Fruit fly (Drosophila melanogaster) whole organism, embryonic: ENCODE data around the gene bwa.

ENCODE experiments used
- Atf6 ChIP-seq: fragments of 200-800 bp; sonication (Bioruptor generic); IDR thresholded peaks from 2 replicates; pipeline ENCODE4 v1.3.6; 2022; ENCODE audit warnings: missing biosample characterization, missing genetic modification characterization
- BEAF-32 ChIP-seq: fragments of 200-800 bp; sonication (Bioruptor generic); optimal IDR thresholded peaks from 3 replicates; lab custom pipeline; 2017; ENCODE audit warnings: missing biosample characterization, missing genetic modification characterization, mild to moderate bottlenecking, moderate library complexity, missing genetic modification reagents
- CG1024 ChIP-seq: fragments of 200-800 bp; sonication (Bioruptor generic); IDR thresholded peaks from 2 replicates; pipeline ENCODE4 v1.3.6; 2022; ENCODE audit warnings: missing biosample characterization, missing genetic modification characterization
- CG10431 ChIP-seq: fragments of 200-800 bp; sonication (Bioruptor generic); optimal IDR thresholded peaks from 3 replicates; lab custom pipeline; 2018; ENCODE audit warnings: missing biosample characterization, mild to moderate bottlenecking, missing genetic modification characterization
- CG10959 ChIP-seq: fragments of 200-800 bp; sonication (Bioruptor generic); IDR thresholded peaks from 2 replicates; pipeline ENCODE4 v1.3.6; 2022; ENCODE audit warnings: missing biosample characterization, missing genetic modification characterization
- CG11696 ChIP-seq: fragments of 200-800 bp; sonication (Bioruptor generic); IDR thresholded peaks from 2 replicates; pipeline ENCODE4 v1.3.6; 2022; ENCODE audit warnings: missing biosample characterization, missing genetic modification characterization
- CG12236 ChIP-seq: fragments of 200-800 bp; sonication (Bioruptor generic); optimal IDR thresholded peaks from 2 replicates; lab custom pipeline; 2016; ENCODE audit warnings: missing biosample characterization, missing genetic modification characterization
- CG14441 ChIP-seq: fragments of 200-800 bp; sonication (Bioruptor generic); IDR thresholded peaks from 2 replicates; pipeline ENCODE4 v1.3.6; 2022; ENCODE audit warnings: missing biosample characterization, missing genetic modification characterization
- CG15601 ChIP-seq: fragments of 200-800 bp; sonication (Bioruptor generic); optimal IDR thresholded peaks from 3 replicates; lab custom pipeline; 2019; ENCODE audit warnings: missing biosample characterization, mild to moderate bottlenecking, missing genetic modification characterization, moderate library complexity
- CG15696 ChIP-seq: fragments of 200-800 bp; sonication (Bioruptor generic); optimal IDR thresholded peaks from 2 replicates; lab custom pipeline; 2019; ENCODE audit warnings: missing biosample characterization, mild to moderate bottlenecking, missing genetic modification characterization, moderate library complexity
- CG17612 ChIP-seq: fragments of 200-800 bp; sonication (Bioruptor generic); IDR thresholded peaks from 2 replicates; pipeline ENCODE4 v1.3.6; 2022; ENCODE audit warnings: missing biosample characterization, missing genetic modification characterization
- CG2116 ChIP-seq: fragments of 200-800 bp; sonication (Bioruptor generic); optimal IDR thresholded peaks from 3 replicates; lab custom pipeline; 2018; ENCODE audit warnings: missing biosample characterization, mild to moderate bottlenecking, missing genetic modification characterization
- CG3065 ChIP-seq: fragments of 200-800 bp; sonication (Bioruptor generic); optimal IDR thresholded peaks from 2 replicates; lab custom pipeline; 2016; ENCODE audit warnings: missing biosample characterization, missing genetic modification characterization
- CG32532 ChIP-seq: fragments of 200-800 bp; sonication (Bioruptor generic); IDR thresholded peaks from 2 replicates; pipeline ENCODE4 v1.3.6; 2022; ENCODE audit warnings: missing biosample characterization, missing genetic modification characterization
- CG34376 ChIP-seq: fragments of 200-800 bp; sonication (Bioruptor generic); optimal IDR thresholded peaks from 2 replicates; lab custom pipeline; 2018; ENCODE audit warnings: missing biosample characterization, mild to moderate bottlenecking, missing genetic modification characterization
- CG3726 ChIP-seq: fragments of 200-800 bp; sonication (Bioruptor generic); IDR thresholded peaks from 3 replicates; pipeline ENCODE4, ENCODE4 v1.3.6; 2022; ENCODE audit warnings: missing biosample characterization, missing genetic modification characterization
- CG4328 ChIP-seq: fragments of 200-800 bp; sonication (Bioruptor generic); optimal IDR thresholded peaks from 3 replicates; lab custom pipeline; 2017; ENCODE audit warnings: missing biosample characterization, missing genetic modification reagents, missing genetic modification characterization
- CG43689 ChIP-seq: fragments of 200-800 bp; sonication (Bioruptor generic); IDR thresholded peaks from 2 replicates; pipeline ENCODE4 v1.3.6; 2022; ENCODE audit warnings: missing biosample characterization, missing genetic modification characterization
- CG7786 ChIP-seq: fragments of 200-800 bp; sonication (Bioruptor generic); optimal IDR thresholded peaks from 2 replicates; lab custom pipeline; 2016; ENCODE audit warnings: missing biosample characterization, missing genetic modification characterization
- CG7839 ChIP-seq: fragments of 200-800 bp; sonication (Bioruptor generic); optimal IDR thresholded peaks from 3 replicates; lab custom pipeline; 2018; ENCODE audit warnings: missing biosample characterization, mild to moderate bottlenecking, missing genetic modification characterization, moderate library complexity
- CG8478 ChIP-seq: fragments of >200 bp; optimal IDR thresholded peaks from 2 replicates; lab custom pipeline; 2018
- CG9932 ChIP-seq: fragments of 200-800 bp; sonication (Bioruptor generic); IDR thresholded peaks from 2 replicates; pipeline ENCODE4 v1.3.6; 2022; ENCODE audit warnings: missing biosample characterization, missing genetic modification characterization
- D19A ChIP-seq: fragments of 200-800 bp; optimal IDR thresholded peaks from 3 replicates; lab custom pipeline; 2019; ENCODE audit warnings: missing biosample characterization, mild to moderate bottlenecking, missing genetic modification characterization, moderate library complexity
- Doc3 ChIP-seq: fragments of 200-800 bp; sonication (Bioruptor generic); IDR thresholded peaks from 3 replicates; pipeline ENCODE4 v1.3.6; 2022; ENCODE audit warnings: missing biosample characterization, missing genetic modification characterization; ENCODE audit not compliant: partially characterized antibody
- E2f2 ChIP-seq: fragments of 200-800 bp; sonication (Bioruptor generic); IDR thresholded peaks from 2 replicates; pipeline ENCODE4 v1.3.6; 2022; ENCODE audit warnings: missing biosample characterization, missing genetic modification characterization
- Hand ChIP-seq: fragments of 200-800 bp; sonication (Bioruptor generic); optimal IDR thresholded peaks from 2 replicates; lab custom pipeline; 2017; ENCODE audit warnings: mild to moderate bottlenecking, missing biosample characterization, missing genetic modification reagents, missing genetic modification characterization
- Hr78 ChIP-seq, 2 experiments: fragments of 200-800 bp in 1 of 2; fragments of >200 bp in 1 of 2; sonication (Bioruptor generic) in 1 of 2; optimal IDR thresholded peaks; 2 replicates each; lab custom pipeline; 2017 to 2019; ENCODE audit warnings: missing biosample characterization in 2 of 2, missing genetic modification characterization in 2 of 2, mild to moderate bottlenecking in 1 of 2, moderate library complexity in 1 of 2
- Hsf ChIP-seq: fragments of 200-800 bp; sonication (Bioruptor generic); optimal IDR thresholded peaks from 3 replicates; lab custom pipeline; 2016; ENCODE audit warnings: missing biosample characterization, missing genetic modification characterization
- Pdp1 ChIP-seq, 2 experiments: fragments of 200-800 bp; sonication (Bioruptor generic); optimal IDR thresholded peaks; 3 replicates each; lab custom pipeline; 2016; ENCODE audit warnings: missing biosample characterization in 2 of 2, missing genetic modification characterization in 2 of 2, mild to moderate bottlenecking in 1 of 2, moderate library complexity in 1 of 2
- Spps ChIP-seq: fragments of 200-800 bp; sonication (Bioruptor generic); optimal IDR thresholded peaks from 2 replicates; lab custom pipeline; 2018; ENCODE audit warnings: missing biosample characterization, mild to moderate bottlenecking, missing genetic modification characterization
- ab ChIP-seq: fragments of 200-800 bp; sonication (Bioruptor generic); optimal IDR thresholded peaks from 2 replicates; lab custom pipeline; 2016; ENCODE audit warnings: missing biosample characterization, missing genetic modification characterization
- ac ChIP-seq: fragments of 200-800 bp; sonication (Bioruptor generic); optimal IDR thresholded peaks from 3 replicates; lab custom pipeline; 2017; ENCODE audit warnings: missing biosample characterization, mild to moderate bottlenecking, missing genetic modification characterization
- bbx ChIP-seq: fragments of 200-800 bp; sonication (Bioruptor generic); IDR thresholded peaks from 2 replicates; pipeline ENCODE4 v1.3.6; 2022; ENCODE audit warnings: missing biosample characterization, missing genetic modification characterization; ENCODE audit not compliant: partially characterized antibody
- chn ChIP-seq: fragments of 200-800 bp; sonication (Bioruptor generic); optimal IDR thresholded peaks from 2 replicates; lab custom pipeline; 2016; ENCODE audit warnings: missing biosample characterization, missing genetic modification characterization
- da ChIP-seq: fragments of 200-800 bp; sonication (Bioruptor generic); optimal IDR thresholded peaks from 2 replicates; lab custom pipeline; 2016; ENCODE audit warnings: missing biosample characterization, missing genetic modification characterization
- dm ChIP-seq: fragments of 200-800 bp; sonication (Bioruptor generic); optimal IDR thresholded peaks from 3 replicates; lab custom pipeline; 2016; ENCODE audit warnings: missing biosample characterization, missing genetic modification characterization
- dmrt11E ChIP-seq: fragments of 200-800 bp; sonication (Bioruptor generic); optimal IDR thresholded peaks from 3 replicates; lab custom pipeline; 2018; ENCODE audit warnings: missing biosample characterization, mild to moderate bottlenecking, missing genetic modification characterization, moderate library complexity
- dysf ChIP-seq: fragments of 200-800 bp; sonication (Bioruptor generic); IDR thresholded peaks from 3 replicates; pipeline ENCODE4 v1.3.6; 2022; ENCODE audit warnings: missing biosample characterization, missing genetic modification characterization
- exex ChIP-seq: fragments of 200-800 bp; sonication (Bioruptor generic); optimal IDR thresholded peaks from 4 replicates; lab custom pipeline; 2018; ENCODE audit warnings: missing biosample characterization, mild to moderate bottlenecking, missing genetic modification characterization, moderate library complexity
- fd3F ChIP-seq: fragments of 200-800 bp; sonication (Bioruptor generic); optimal IDR thresholded peaks from 2 replicates; lab custom pipeline; 2018; ENCODE audit warnings: missing biosample characterization, mild to moderate bottlenecking, missing genetic modification characterization, moderate library complexity
- fd64A ChIP-seq: fragments of 200-800 bp; sonication (Bioruptor generic); optimal IDR thresholded peaks from 3 replicates; lab custom pipeline; 2018; ENCODE audit warnings: missing biosample characterization, mild to moderate bottlenecking, missing genetic modification characterization
- fru ChIP-seq: fragments of >200 bp; optimal IDR thresholded peaks from 2 replicates; lab custom pipeline; 2017
- lab ChIP-seq: fragments of 200-800 bp; sonication (Bioruptor generic); optimal IDR thresholded peaks from 3 replicates; lab custom pipeline; 2017; ENCODE audit warnings: missing biosample characterization, missing genetic modification characterization, mild to moderate bottlenecking, moderate library complexity, missing genetic modification reagents
- lov ChIP-seq, 2 experiments: fragments of 200-800 bp in 1 of 2; fragments of >200 bp in 1 of 2; sonication (Bioruptor generic) in 1 of 2; IDR thresholded peaks in 1 of 2; optimal IDR thresholded peaks in 1 of 2; 2 replicates in 1 of 2; 3 replicates in 1 of 2; pipeline versions ENCODE4 v1.3.6 to Lab custom; 2017 to 2022; ENCODE audit warnings: missing biosample characterization in 1 of 2, missing genetic modification characterization in 1 of 2
- rib ChIP-seq: fragments of 200-800 bp; sonication (Bioruptor generic); IDR thresholded peaks from 2 replicates; pipeline ENCODE4 v1.3.6; 2022; ENCODE audit warnings: missing biosample characterization, missing genetic modification characterization
- salm ChIP-seq: fragments of 200-800 bp; sonication (Bioruptor generic); optimal IDR thresholded peaks from 2 replicates; lab custom pipeline; 2018; ENCODE audit warnings: missing biosample characterization, mild to moderate bottlenecking, missing genetic modification characterization
- slou ChIP-seq: fragments of 200-800 bp; sonication (Bioruptor generic); optimal IDR thresholded peaks from 3 replicates; lab custom pipeline; 2016; ENCODE audit warnings: missing biosample characterization, missing genetic modification characterization
- stc ChIP-seq: fragments of 200-800 bp; sonication (Bioruptor generic); IDR thresholded peaks from 2 replicates; pipeline ENCODE4 v1.3.6; 2022; ENCODE audit warnings: missing biosample characterization, missing genetic modification characterization
- sug ChIP-seq: fragments of 200-800 bp; optimal IDR thresholded peaks from 2 replicates; lab custom pipeline; 2019; ENCODE audit warnings: missing biosample characterization, mild to moderate bottlenecking, missing genetic modification characterization, moderate library complexity

The bwa gene

dm6 chr2L:20065516-20065915 is 675 bp upstream of the bwa start, which contains the start of gene vls (continued):
- TF ChIP-seq fd64A (GFP tag; lab: Kevin White, UChicago) (no peak), CG1024 (GFP tag; lab: Robert Waterston, UW) (no peak), CG14441 (no peak), CG12236 (GFP tag; lab: Kevin White, UChicago) (no peak), CG3726 (GFP tag; lab: Robert Waterston, UW) (no peak), sug (tag; lab: Kevin White, UChicago) (no peak), CG2116 (GFP tag; lab: Kevin White, UChicago) (peak; percentile 30), D19A (tag; lab: Kevin White, UChicago) (peak; percentile 39), CG17612 (GFP tag; lab: Robert Waterston, UW) (no peak), fru (lab: Kevin White, UChicago) (no peak), Hand (GFP tag; lab: Kevin White, UChicago) (no peak), ab (no peak), lov (optimal IDR thresholded peaks at IDR 0.05; lab: Kevin White, UChicago) (no peak), lov (GFP tag; IDR thresholded peaks at IDR 0.05; lab: Robert Waterston, UW) (no peak), ac (GFP tag; lab: Kevin White, UChicago) (no peak), dysf (GFP tag; lab: Robert Waterston, UW) (no peak), stc (GFP tag; lab: Robert Waterston, UW) (no peak), Doc3 (peak; percentile 82), E2f2 (peak; percentile 55), bbx (GFP tag; lab: Robert Waterston, UW) (peak; percentile 75), CG7786 (no peak)

dm6 chr2L:20067928-20068327 is 1.7 kb downstream of the bwa start:
- TF ChIP-seq slou (no peak), chn (no peak), exex (peak; percentile 9), dm (no peak), CG34376 (GFP tag; lab: Kevin White, UChicago) (peak; percentile 19), lab (GFP tag; lab: Kevin White, UChicago) (no peak), CG10431 (no peak), da (GFP tag; lab: Kevin White, UChicago) (no peak), CG11696 (GFP tag; lab: Robert Waterston, UW) (no peak), Pdp1 (GFP tag; optimal IDR thresholded peaks at IDR 0.05; lab: Kevin White, UChicago) (peak in 1 of 2 experiments; percentile 47), D19A (tag; lab: Kevin White, UChicago) (peak; percentile 39), Hsf (GFP tag; lab: Kevin White, UChicago) (no peak), salm (tag; lab: Kevin White, UChicago) (no peak), CG15601 (tag; lab: Kevin White, UChicago) (no peak), CG32532 (GFP tag; lab: Robert Waterston, UW) (no peak), Hr78 (GFP tag; optimal IDR thresholded peaks at IDR 0.05; lab: Kevin White, UChicago) (peak in 1 of 2 experiments; percentile 64), CG10959 (GFP tag; lab: Robert Waterston, UW) (no peak), rib (GFP tag; lab: Robert Waterston, UW) (no peak)

- peak; percentile 6 for TF ChIP-seq dmrt11E (tag; lab: Kevin White, UChicago)
- TF ChIP-seq CG9932 = no peak
- no peak for TF ChIP-seq CG43689 (GFP tag; lab: Robert Waterston, UW)
- TF ChIP-seq CG7839 = no peak
- no peak for TF ChIP-seq CG4328 (GFP tag; lab: Kevin White, UChicago)
- no peak for TF ChIP-seq CG3065 (GFP tag; lab: Kevin White, UChicago)
- TF ChIP-seq Spps (tag; lab: Kevin White, UChicago) = no peak
- no peak for TF ChIP-seq fd3F (GFP tag; lab: Kevin White, UChicago)
- TF ChIP-seq BEAF-32 (GFP tag; lab: Kevin White, UChicago) = no peak
- TF ChIP-seq CG15696 (tag; lab: Kevin White, UChicago) = peak; percentile 13
- no peak for TF ChIP-seq Atf6
- TF ChIP-seq CG8478 = peak; percentile 2
Measured at dm6 chr2L:20069158-20070016, 3.2 kb downstream of the bwa start.
